Fruit fly (Drosophila melanogaster) S2 (cell line): ENCODE results near the gene Cfp1.

Source experiments
- CG8478 ChIP-seq: fragments of >200 bp; optimal IDR thresholded peaks from 2 replicates; lab custom pipeline; 2018
- CTCF ChIP-seq, 2 experiments: fragments of >200 bp; optimal IDR thresholded peaks; 2 replicates each; lab custom pipeline; 2018

DNA sequence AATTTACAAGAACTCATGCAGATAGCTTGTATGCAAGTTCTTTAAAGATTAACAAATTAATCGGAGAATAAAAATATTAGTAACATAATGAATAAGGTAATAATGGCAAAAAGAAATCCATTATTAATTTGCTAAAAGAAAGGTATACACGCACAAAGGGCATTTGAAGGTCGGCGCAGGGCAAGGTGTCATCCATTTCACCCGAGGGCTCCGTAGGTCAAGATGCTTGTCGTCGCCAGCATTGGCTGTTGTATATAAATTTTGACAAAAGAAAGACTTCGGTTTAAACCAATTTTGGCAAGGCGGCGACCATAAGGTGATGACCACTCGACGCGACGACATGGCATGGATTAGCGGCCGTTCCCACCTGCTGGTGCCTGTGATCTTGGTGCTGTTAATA lies 47.6 kb downstream of the Cfp1 start, which contains the start of gene CG15370:
- TF ChIP-seq CG8478 (lab: Kevin White, UChicago) (no peak), CTCF (optimal IDR thresholded peaks at IDR 0.05; lab: Kevin White, UChicago) (no peak)
